Worm (Caenorhabditis elegans) whole organism, L4/young adult: ENCODE data around the gene F45H10.2.

Experiments used
- W03F9.2 ChIP-seq: fragments of 150-350 bp; optimal IDR thresholded peaks from 2 replicates; lab custom pipeline; 2014; ENCODE audit warnings: missing biosample characterization, missing genetic modification characterization
- dao-5 ChIP-seq: sonication (generic microtip); optimal IDR thresholded peaks from 2 replicates; lab custom pipeline; 2016; ENCODE audit warnings: missing genotype, missing genetic modification characterization, moderate library complexity, missing compliant biosample characterization
- him-1 ChIP-seq: sonication (generic microtip); optimal IDR thresholded peaks from 2 replicates; lab custom pipeline; 2016; ENCODE audit warnings: missing genotype, missing genetic modification reagents, missing genetic modification characterization, missing compliant biosample characterization

- TF ChIP-seq him-1, result no peak
- TF ChIP-seq W03F9.2 (tag; lab: Kevin White, UChicago), result no peak
- TF ChIP-seq dao-5 (tag; lab: Kevin White, UChicago), result no peak
These were observed 41.5 kb downstream of the F45H10.2 start for ce11 chrII:13451321-13451720.
